Fruit fly (Drosophila melanogaster) whole organism, adult: ENCODE results near the gene Dus1.

Experiments
- cic ChIP-seq: fragments of 200-800 bp; sonication (Bioruptor generic); optimal IDR thresholded peaks from 2 replicates; lab custom pipeline; 2017; ENCODE audit warnings: missing biosample characterization, mild to moderate bottlenecking, missing genetic modification characterization, moderate library complexity
- cnc ChIP-seq, 2 experiments: fragments of >200 bp; optimal IDR thresholded peaks; 2 replicates each; lab custom pipeline; 2017
- kay ChIP-seq: fragments of 200-800 bp; sonication (Bioruptor generic); peaks from one replicate; lab custom pipeline; 2016; ENCODE audit warnings: missing biosample characterization, missing genetic modification characterization, borderline replicate concordance

DNA sequence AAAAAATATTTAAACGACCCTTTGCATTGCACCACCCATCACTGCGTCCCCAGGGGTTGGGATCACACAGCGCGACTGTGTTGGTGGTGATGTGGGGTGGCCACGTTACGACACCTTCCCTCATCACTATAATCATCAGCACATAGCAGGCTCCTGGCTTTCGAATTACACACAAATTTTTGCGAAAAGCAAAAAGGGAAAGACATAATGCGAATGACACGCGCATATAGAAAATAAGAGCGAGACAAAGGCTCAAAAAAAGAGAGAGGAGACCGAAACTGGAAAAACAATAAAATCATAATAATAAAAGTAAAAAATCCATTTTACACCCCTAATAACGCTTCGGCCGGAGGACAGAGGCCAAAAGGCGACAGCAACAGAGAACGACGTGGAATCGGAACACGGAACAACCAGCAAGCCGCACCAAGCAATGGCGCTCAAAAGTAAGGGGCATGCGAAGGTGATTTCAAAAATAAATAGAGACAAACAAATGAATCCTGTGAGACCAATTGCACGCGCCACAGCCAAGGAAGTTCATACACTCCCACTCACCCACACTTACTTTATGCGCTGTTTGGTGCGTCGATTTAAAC lies 52.0 kb downstream of the Dus1 start:
- no peak for TF ChIP-seq cic (GFP tag; lab: Kevin White, UChicago)
- TF ChIP-seq cnc (optimal IDR thresholded peaks at IDR 0.05; lab: Kevin White, UChicago) = no peak
- no peak for TF ChIP-seq kay (GFP tag; lab: Kevin White, UChicago)
